Worm (Caenorhabditis elegans): Measurements from ENCODE around the gene T20D4.7.
A peak's percentile ranks its signal among the peaks of the same experiment; 100 is the strongest.
"Not testable (repeated sequence)": the region's sequence is repeated elsewhere in the genome, so short reads cannot be mapped to it uniquely, and the experiment has no call there.

T20D4.7 gene

DNA sequence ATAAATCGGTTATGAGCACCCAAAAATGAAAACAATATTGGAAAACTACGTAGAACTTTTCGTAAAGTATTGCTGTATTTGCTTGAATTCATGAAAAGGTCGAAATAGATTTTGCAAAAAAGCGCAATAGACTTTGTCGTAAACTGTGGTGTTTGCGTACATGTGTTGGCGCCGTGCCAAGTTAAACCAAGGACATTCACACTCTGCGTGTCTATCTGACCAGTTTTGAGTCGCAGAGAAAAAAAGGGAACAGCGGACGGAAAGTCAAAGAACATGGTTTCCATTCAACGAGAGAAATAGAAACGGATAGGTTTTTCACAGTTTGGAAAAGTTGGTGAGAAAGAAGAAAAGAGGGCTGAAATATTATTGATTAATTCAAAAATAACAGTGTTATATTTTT, 17.7 kb upstream of the T20D4.7 start (continued):
- TF ChIP-seq nhr-42 (GFP tag; IDR thresholded peaks at IDR 0.05) (no peak), F26F4.8 (GFP tag; conservative IDR thresholded peaks at IDR 0.05) (no peak), dpl-1 (GFP tag; optimal IDR thresholded peaks at IDR 0.05) (peak; percentile 69), dmd-8 (GFP tag; IDR thresholded peaks at IDR 0.05) (no peak), lsy-2 (tag; optimal IDR thresholded peaks at IDR 0.05) (peak; percentile 75 to 87), jun-1 (tag; optimal IDR thresholded peaks at IDR 0.05) (peak; percentile 45), nhr-10 (tag; optimal IDR thresholded peaks at IDR 0.05) (peak; percentile 12), madf-9 (GFP tag; conservative IDR thresholded peaks at IDR 0.05) (0 out of 2 replicates have a peak, but pooled peaks have one; percentile 30), unc-62 (GFP tag; optimal IDR thresholded peaks at IDR 0.05 in 1 of 2) (peak in 1 of 2 experiments; percentile 67), unc-62 (tag; optimal IDR thresholded peaks at IDR 0.05) (no peak), mep-1 (tag; optimal IDR thresholded peaks at IDR 0.05) (peak; percentile 85), set-16 (GFP tag; IDR thresholded peaks at IDR 0.05) (no peak), rbr-2 (tag; optimal IDR thresholded peaks at IDR 0.05) (peak; percentile 71), pha-4 (GFP tag; IDR thresholded peaks at IDR 0.05) (no peak), pha-4 (tag; optimal IDR thresholded peaks at IDR 0.05) (peak; percentile 70), daf-16 (GFP tag; optimal IDR thresholded peaks at IDR 0.05) (peak in 1 of 2 experiments; percentile 43), daf-16 (tag; optimal IDR thresholded peaks at IDR 0.05) (no peak), hif-1 (tag; optimal IDR thresholded peaks at IDR 0.05) (peak in 1 of 2 experiments; percentile 49), ceh-20 (GFP tag; IDR thresholded peaks at IDR 0.05) (peak; percentile 49; the same call in 1 of the 2 replicates), dmd-6 (GFP tag; IDR thresholded peaks at IDR 0.05) (peak; percentile 94), hmg-1.1 (GFP tag; IDR thresholded peaks at IDR 0.05) (peak; percentile 78), nhr-77 (tag; optimal IDR thresholded peaks at IDR 0.05) (peak; percentile 53), mxl-3 (GFP tag; optimal IDR thresholded peaks at IDR 0.05) (peak; percentile 87), vab-7 (GFP tag; IDR thresholded peaks at IDR 0.05) (no peak), daf-19 (GFP tag; conservative IDR thresholded peaks at IDR 0.05) (no peak), T26A8.4 (GFP tag; IDR thresholded peaks at IDR 0.05) (peak; percentile 44; the same call in 1 of the 2 replicates), duxl-1 (tag; optimal IDR thresholded peaks at IDR 0.05; ENCODE audit: poor library complexity) (peak; percentile 78), aha-1 (tag) (peak; percentile 95)

DNA sequence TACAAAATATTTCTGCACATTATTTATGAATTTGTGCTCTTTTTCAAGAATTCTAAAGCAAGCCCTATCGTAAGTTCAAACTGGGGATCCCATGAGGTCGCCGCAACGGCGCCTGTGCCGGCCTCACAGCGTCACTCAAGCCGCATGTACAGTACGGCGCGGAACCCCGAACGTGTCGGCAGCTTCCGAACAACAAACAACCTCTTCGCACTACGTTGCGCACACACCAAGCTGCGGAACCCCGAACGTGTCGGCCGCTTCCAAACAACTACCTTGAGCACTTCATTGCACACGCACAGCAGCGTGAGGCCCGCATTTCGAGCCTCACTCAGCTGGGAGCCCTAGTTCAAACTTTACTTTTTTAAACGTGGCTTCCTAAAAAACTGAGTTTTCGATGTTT, 14.6 kb upstream of the T20D4.7 start:
- TF ChIP-seq hmg-1.1 (GFP tag; IDR thresholded peaks at IDR 0.05) (no peak), egl-43 (GFP tag; IDR thresholded peaks at IDR 0.05) (0 out of 2 replicates have a peak, but pooled peaks have one; percentile 4), set-16 (GFP tag; IDR thresholded peaks at IDR 0.05) (peak; percentile 72)

- TF ChIP-seq F26F4.8 (GFP tag; conservative IDR thresholded peaks at IDR 0.05), result no peak
- peak; percentile 60; the same call in 1 of the 2 replicates for TF ChIP-seq set-16 (GFP tag; IDR thresholded peaks at IDR 0.05)
- TF ChIP-seq dmd-6 (GFP tag; IDR thresholded peaks at IDR 0.05), result peak; percentile 15; the same call in 1 of the 2 replicates
- TF ChIP-seq hlh-11 (tag; optimal IDR thresholded peaks at IDR 0.05), result peak; percentile 19
These were observed 13.9 kb upstream of the T20D4.7 start, which contains the start of gene T20D4.15 for ce11 chrV:3394694-3395240. Gene T20D4.15 (minus strand): TSS chrV:3394744.

- peak in 1 of 2 experiments; percentile 79 for TF ChIP-seq daf-16 (GFP tag; optimal IDR thresholded peaks at IDR 0.05)
- not testable (repeated sequence) for TF ChIP-seq daf-16 (tag; optimal IDR thresholded peaks at IDR 0.05)
These were observed 11.9 kb upstream of the T20D4.7 start, which contains the start of gene T20D4.12 for ce11 chrV:3396765-3397164. Gene T20D4.12 (plus strand): TSS chrV:3397065.

DNA sequence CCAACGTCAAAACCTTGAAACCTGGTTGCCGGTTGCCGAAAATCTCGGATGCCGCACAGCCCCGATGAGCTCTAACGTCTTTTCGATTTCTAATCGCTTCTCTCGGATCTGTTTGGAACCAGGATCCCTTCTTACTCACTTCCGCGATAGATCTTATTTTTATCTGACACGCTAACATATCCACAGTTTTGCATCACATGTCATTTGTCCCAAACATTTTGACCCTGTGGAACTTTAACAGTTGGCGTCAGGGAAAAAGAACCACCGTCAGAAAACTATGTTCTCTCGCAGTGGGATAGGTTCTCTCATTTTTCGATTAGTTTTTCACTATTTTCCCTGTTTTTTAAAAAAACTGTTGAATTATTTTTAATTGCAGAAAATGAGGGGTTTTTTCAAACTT, 10.4 kb upstream of the T20D4.7 start, which contains the start of gene T20D4.11:
Gene T20D4.11 (plus strand): TSS at position 377 of the 400 bp plus-strand sequence.
- TF ChIP-seq hlh-30 (tag; optimal IDR thresholded peaks at IDR 0.05; ENCODE audit: insufficient read depth) (no peak), saeg-2 (GFP tag; IDR thresholded peaks at IDR 0.05) (no peak), ztf-11 (tag; optimal IDR thresholded peaks at IDR 0.05) (no peak), hlh-11 (tag; optimal IDR thresholded peaks at IDR 0.05) (peak; percentile 28), Y75B8A.6 (GFP tag; IDR thresholded peaks at IDR 0.05) (no peak), dmd-8 (GFP tag; IDR thresholded peaks at IDR 0.05) (no peak), fos-1 (tag; optimal IDR thresholded peaks at IDR 0.05) (no peak), daf-16 (GFP tag; optimal IDR thresholded peaks at IDR 0.05) (peak in 1 of 2 experiments; percentile 62), daf-16 (tag; optimal IDR thresholded peaks at IDR 0.05) (no peak)
